Worm (Caenorhabditis elegans) whole organism, late embryonic: Measurements from ENCODE around the gene ZC13.1.

Source experiments
- C08G9.2 ChIP-seq: sonication (generic microtip); optimal IDR thresholded peaks from 2 replicates; lab custom pipeline; 2016; ENCODE audit warnings: mild to moderate bottlenecking, missing genetic modification characterization, moderate library complexity, missing compliant biosample characterization
- ama-1 ChIP-seq: fragments of 150-350 bp; optimal IDR thresholded peaks from 2 replicates; lab custom pipeline; 2014
- lin-11 ChIP-seq: fragments of 200-800 bp; sonication (Bioruptor generic); optimal IDR thresholded peaks from 2 replicates; lab custom pipeline; 2018; ENCODE audit warnings: mild to moderate bottlenecking, missing genetic modification characterization, missing compliant biosample characterization
- syd-9 ChIP-seq: sonication (generic microtip); optimal IDR thresholded peaks from 2 replicates; lab custom pipeline; 2016; ENCODE audit warnings: mild to moderate bottlenecking, missing genetic modification characterization, moderate library complexity, missing compliant biosample characterization
- unc-86 ChIP-seq: sonication (generic microtip); optimal IDR thresholded peaks from 2 replicates; lab custom pipeline; 2016; ENCODE audit warnings: missing genetic modification characterization, missing compliant biosample characterization

DNA sequence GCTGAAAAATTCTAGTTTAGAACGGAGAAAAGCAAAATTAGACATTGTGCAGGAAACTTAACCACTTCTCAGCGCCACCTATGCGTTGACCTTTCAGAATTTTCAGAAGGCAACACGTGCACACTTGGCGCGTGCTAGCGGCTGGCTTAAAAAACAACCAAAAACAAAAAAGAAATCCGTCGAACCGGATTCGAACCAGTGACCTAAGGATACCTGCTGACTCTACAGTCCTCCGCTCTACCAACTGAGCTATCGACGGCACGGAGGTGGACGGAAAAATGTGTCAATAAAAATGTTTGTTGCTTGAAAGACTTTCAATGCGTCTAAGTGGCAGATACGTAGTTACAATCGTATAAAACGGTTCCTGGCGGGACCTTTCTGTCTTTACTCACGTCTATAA is 11.8 kb upstream of the ZC13.1 start:
- TF ChIP-seq C08G9.2 (tag; lab: Kevin White, UChicago) (no peak), syd-9 (tag; lab: Kevin White, UChicago) (no peak), lin-11 (no peak), ama-1 (no peak), unc-86 (tag; lab: Kevin White, UChicago) (no peak)
